Worm (Caenorhabditis elegans) whole organism, L4 larva: ENCODE results near the gene ins-3.

Source experiments
- R02D3.7 ChIP-seq: fragments of 150-350 bp; sonication (generic microtip); optimal IDR thresholded peaks from 3 replicates; lab custom pipeline; 2014; ENCODE audit warnings: missing biosample characterization, missing genetic modification characterization
- nhr-42 ChIP-seq: fragments of 200-800 bp; sonication (Bioruptor generic); IDR thresholded peaks from 2 replicates; pipeline ENCODE4 v1.3.6; 2022; ENCODE audit warnings: missing genetic modification characterization, missing compliant biosample characterization
- rbr-2 ChIP-seq: sonication (generic microtip); optimal IDR thresholded peaks from 2 replicates; lab custom pipeline; 2016; ENCODE audit warnings: missing genotype, missing genetic modification characterization, missing compliant biosample characterization
- unc-130 ChIP-seq: sonication (generic microtip); optimal IDR thresholded peaks from 2 replicates; lab custom pipeline; 2016; ENCODE audit warnings: missing genetic modification reagents, missing genetic modification characterization, missing compliant biosample characterization
- zfp-3 ChIP-seq: fragments of 200-800 bp; sonication (Bioruptor generic); conservative IDR thresholded peaks from 2 replicates; pipeline ENCODE4 v1.3.6; 2022; ENCODE audit warnings: missing genetic modification reagents, missing genetic modification characterization, missing compliant biosample characterization
- ztf-7 ChIP-seq: fragments of 150-350 bp; optimal IDR thresholded peaks from 2 replicates; lab custom pipeline; 2014; ENCODE audit warnings: missing biosample characterization, missing genetic modification characterization

DNA sequence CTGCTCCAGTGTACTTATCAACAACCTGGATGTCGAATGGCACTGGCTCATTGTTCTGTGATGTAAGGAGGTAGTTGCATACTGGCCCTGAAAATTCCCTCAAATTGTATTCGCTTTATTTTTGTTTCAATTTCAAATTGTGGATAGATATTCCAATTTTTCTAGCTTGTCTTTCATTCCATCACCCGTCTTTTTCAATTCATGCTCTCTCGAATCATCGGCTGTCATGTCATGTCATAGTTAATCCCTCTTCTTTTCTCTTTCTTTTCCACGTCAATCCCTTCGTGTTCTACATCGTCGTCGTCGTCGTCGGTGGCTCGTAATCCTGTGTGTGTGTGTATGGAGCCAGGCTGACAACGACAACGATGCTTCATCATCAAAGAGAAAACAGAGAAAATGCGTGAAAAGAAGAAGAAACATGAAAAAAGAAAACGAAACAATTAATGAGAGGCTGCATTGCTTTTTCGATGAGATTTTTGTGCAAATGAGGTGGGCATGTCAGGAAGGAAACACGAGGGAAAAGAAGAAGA is 34.9 kb downstream of the ins-3 start:
- TF ChIP-seq ztf-7 (tag; lab: Kevin White, UChicago) (no peak), nhr-42 (GFP tag; lab: Robert Waterston, UW) (no peak), R02D3.7 (no peak), zfp-3 (GFP tag; lab: Robert Waterston, UW) (no peak), unc-130 (GFP tag; lab: Kevin White, UChicago) (no peak), rbr-2 (tag; lab: Kevin White, UChicago) (no peak)
